Fruit fly (Drosophila melanogaster): ENCODE measurements around the gene CG8003.

The CG8003 gene

dm6 chr3L:10665433-10666150 lies 4.3 kb downstream of the CG8003 start (continued):
- TF ChIP-seq B-H2 (GFP tag; optimal IDR thresholded peaks at IDR 0.05) (peak; percentile 78), zf30C (GFP tag; optimal IDR thresholded peaks at IDR 0.05) (no peak), Sry-β (GFP tag; optimal IDR thresholded peaks at IDR 0.05) (peak; percentile 67), CG5180 (GFP tag; optimal IDR thresholded peaks at IDR 0.05) (peak; percentile 94), pfk (GFP tag; optimal IDR thresholded peaks at IDR 0.05) (peak; percentile 48), GATAe (GFP tag; conservative IDR thresholded peaks at IDR 0.05) (peak; percentile 57), CG13624 (GFP tag; optimal IDR thresholded peaks at IDR 0.05) (peak; percentile 83), Rfx (GFP tag; IDR thresholded peaks at IDR 0.05) (peak; percentile 89), sc (optimal IDR thresholded peaks at IDR 0.05) (no peak), sc (GFP tag; optimal IDR thresholded peaks at IDR 0.05) (peak; percentile 95), insv (GFP tag; optimal IDR thresholded peaks at IDR 0.05) (peak in 1 of 2 experiments; percentile 83), slou (GFP tag; optimal IDR thresholded peaks at IDR 0.05) (peak; percentile 90), fu2 (GFP tag; optimal IDR thresholded peaks at IDR 0.05) (peak; percentile 69), chm (GFP tag; IDR thresholded peaks at IDR 0.05) (peak; percentile 88), CG3847 (GFP tag; IDR thresholded peaks at IDR 0.05) (peak; percentile 91), CG8924 (tag; optimal IDR thresholded peaks at IDR 0.05) (peak; percentile 99), otp (GFP tag; IDR thresholded peaks at IDR 0.05) (peak; percentile 83), CG6254 (GFP tag; optimal IDR thresholded peaks at IDR 0.05) (peak; percentile 95), CG14050 (GFP tag; IDR thresholded peaks at IDR 0.05) (peak; percentile 84), CG4730 (GFP tag; IDR thresholded peaks at IDR 0.05) (peak; percentile 87), jigr1 (GFP tag; IDR thresholded peaks at IDR 0.05) (peak; percentile 88), unc-4 (GFP tag; IDR thresholded peaks at IDR 0.05; ENCODE audit: partially characterized antibody) (no peak), YL-1 (GFP tag; optimal IDR thresholded peaks at IDR 0.05) (peak; percentile 95), Jarid2 (GFP tag; optimal IDR thresholded peaks at IDR 0.05) (peak; percentile 90), Lpt (GFP tag; optimal IDR thresholded peaks at IDR 0.05) (no peak), Hey (tag; optimal IDR thresholded peaks at IDR 0.05) (peak; percentile 82), lbe (GFP tag; optimal IDR thresholded peaks at IDR 0.05) (peak; percentile 95), kni (GFP tag; optimal IDR thresholded peaks at IDR 0.05) (peak; percentile 98), lab (GFP tag; optimal IDR thresholded peaks at IDR 0.05) (peak; percentile 96), Chrac-16 (GFP tag; optimal IDR thresholded peaks at IDR 0.05) (peak; percentile 94), kah (GFP tag; optimal IDR thresholded peaks at IDR 0.05) (peak; percentile 94), CG7839 (tag; optimal IDR thresholded peaks at IDR 0.05) (peak; percentile 99), CG42726 (GFP tag; IDR thresholded peaks at IDR 0.05; ENCODE audit: partially characterized antibody) (no peak), Elba2 (GFP tag; optimal IDR thresholded peaks at IDR 0.05) (peak; percentile 66), cas (GFP tag; IDR thresholded peaks at IDR 0.05) (peak; percentile 75), CG17829 (tag; optimal IDR thresholded peaks at IDR 0.05) (peak; percentile 99), Myb (GFP tag; optimal IDR thresholded peaks at IDR 0.05) (peak; percentile 37), Atf3 (GFP tag; optimal IDR thresholded peaks at IDR 0.05) (peak; percentile 78), Meics (GFP tag; optimal IDR thresholded peaks at IDR 0.05) (peak; percentile 97), CG33213 (GFP tag; optimal IDR thresholded peaks at IDR 0.05) (peak; percentile 61), CG4707 (GFP tag; optimal IDR thresholded peaks at IDR 0.05) (peak; percentile 89), CG18262 (tag; optimal IDR thresholded peaks at IDR 0.05) (peak; percentile 100), Mad (GFP tag; optimal IDR thresholded peaks at IDR 0.05) (peak; percentile 88), CG9727 (GFP tag; optimal IDR thresholded peaks at IDR 0.05) (peak; percentile 99), CG7963 (GFP tag; IDR thresholded peaks at IDR 0.05; ENCODE audit: partially characterized antibody) (no peak), bsh (GFP tag; optimal IDR thresholded peaks at IDR 0.05) (peak; percentile 96 to 97), gt (GFP tag; IDR thresholded peaks at IDR 0.05) (peak; percentile 59; the same call in 1 of the 2 replicates), Scr (GFP tag; IDR thresholded peaks at IDR 0.05; ENCODE audit: partially characterized antibody) (no peak; the same call in 1 of the 2 replicates), CG3163 (GFP tag; optimal IDR thresholded peaks at IDR 0.05) (peak; percentile 33)

Measured in whole organism, embryonic.